Worm (Caenorhabditis elegans) whole organism, L4/young adult: Measurements from ENCODE around the gene F54D10.7.

Source experiments
- W03F9.2 ChIP-seq: fragments of 150-350 bp; optimal IDR thresholded peaks from 2 replicates; lab custom pipeline; 2014; ENCODE audit warnings: missing biosample characterization, missing genetic modification characterization
- dao-5 ChIP-seq: sonication (generic microtip); optimal IDR thresholded peaks from 2 replicates; lab custom pipeline; 2016; ENCODE audit warnings: missing genotype, missing genetic modification characterization, moderate library complexity, missing compliant biosample characterization
- him-1 ChIP-seq: sonication (generic microtip); optimal IDR thresholded peaks from 2 replicates; lab custom pipeline; 2016; ENCODE audit warnings: missing genotype, missing genetic modification reagents, missing genetic modification characterization, missing compliant biosample characterization

DNA sequence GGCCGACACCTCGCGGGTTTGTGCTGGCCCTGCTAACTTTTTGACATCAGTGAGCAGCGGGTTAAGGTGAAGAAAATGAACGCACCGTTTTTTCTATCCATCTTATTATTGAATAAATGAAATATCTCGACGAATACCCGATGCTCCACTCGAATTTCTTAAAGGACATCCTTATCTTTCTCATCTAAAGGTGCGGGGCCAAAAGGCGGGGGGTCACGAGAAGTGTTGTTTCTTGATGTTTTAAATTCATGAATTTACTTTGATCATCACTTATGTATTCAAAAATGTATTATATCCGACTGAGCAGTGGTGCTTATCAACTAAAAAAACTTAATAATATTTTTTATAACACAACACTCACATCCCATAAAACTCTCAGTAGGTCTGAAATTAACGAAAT, 43.6 kb upstream of the F54D10.7 start, which contains the start of gene nhr-261:
- TF ChIP-seq him-1 (tag; lab: Kevin White, UChicago) (no peak), dao-5 (tag; lab: Kevin White, UChicago) (no peak), W03F9.2 (no peak)
